Fruit fly (Drosophila melanogaster) ovary, adult (tissue): Measurements from ENCODE around the gene rho-4.
A peak's percentile ranks its signal among the peaks of the same experiment; 100 is the strongest.
"Not testable (repeated sequence)": the region's sequence is repeated elsewhere in the genome, so short reads cannot be mapped to it uniquely, and the experiment has no call there.

Experiments used
- CG17801 ChIP-seq: fragments of 200-800 bp; optimal IDR thresholded peaks from 2 replicates; lab custom pipeline; 2019; ENCODE audit warnings: missing biosample characterization, mild to moderate bottlenecking, missing genetic modification characterization, moderate library complexity; ENCODE audit not compliant: partially characterized antibody

rho-4 gene

dm6 chrX:11599589-11599988 is at the start of gene rho-4:
Gene rho-4, plus strand, starts transcription at chrX:11599838.
- not testable (repeated sequence) for TF ChIP-seq CG17801 (GFP tag; lab: Kevin White, UChicago)

- TF ChIP-seq CG17801 (GFP tag; lab: Kevin White, UChicago), result peak; percentile 55
Observed at dm6 chrX:11550078-11550477, 49.6 kb upstream of the rho-4 start.

- peak; percentile 17 for TF ChIP-seq CG17801 (GFP tag; lab: Kevin White, UChicago)
Observed at dm6 chrX:11555070-11555469, 44.6 kb upstream of the rho-4 start.

dm6 chrX:11556774-11557173 is 42.9 kb upstream of the rho-4 start:
- TF ChIP-seq CG17801 (GFP tag; lab: Kevin White, UChicago), result no peak

- TF ChIP-seq CG17801 (GFP tag; lab: Kevin White, UChicago), result peak; percentile 36
Observed at dm6 chrX:11558389-11558908, 41.2 kb upstream of the rho-4 start, which contains the start of gene CG1572. Gene CG1572, minus strand, starts transcription at chrX:11558654.

- peak; percentile 95 for TF ChIP-seq CG17801 (GFP tag; lab: Kevin White, UChicago)
Observed at dm6 chrX:11559728-11560724, 39.6 kb upstream of the rho-4 start.

dm6 chrX:11561450-11562040 is 38.1 kb upstream of the rho-4 start, which contains the start of gene PGRP-SA:
Gene PGRP-SA, plus strand, starts transcription at chrX:11561643.
- peak; percentile 45 for TF ChIP-seq CG17801 (GFP tag; lab: Kevin White, UChicago)

dm6 chrX:11569956-11570695 is 29.5 kb upstream of the rho-4 start, which contains the start of the genes Polr2A and CG11699:
Gene Polr2A, minus strand, starts transcription at chrX:11570326.
Gene CG11699, plus strand, starts transcription at chrX:11570621.
- peak; percentile 77 for TF ChIP-seq CG17801 (GFP tag; lab: Kevin White, UChicago)

dm6 chrX:11572270-11572914 is 27.2 kb upstream of the rho-4 start, which contains the start of the genes Kmn1 and Reepl1:
Gene Kmn1, minus strand, starts transcription at chrX:11572442.
Gene Reepl1, plus strand, starts transcription at chrX:11572707.
- no peak for TF ChIP-seq CG17801 (GFP tag; lab: Kevin White, UChicago)

- no peak for TF ChIP-seq CG17801 (GFP tag; lab: Kevin White, UChicago)
Observed at dm6 chrX:11573529-11573928, 26.1 kb upstream of the rho-4 start, which contains the start of gene CG11696. Gene CG11696, plus strand, starts transcription at chrX:11573731.

- peak; percentile 83 for TF ChIP-seq CG17801 (GFP tag; lab: Kevin White, UChicago)
Observed at dm6 chrX:11576540-11576939, 23.1 kb upstream of the rho-4 start, which contains the start of gene CG11695. Gene CG11695, plus strand, starts transcription at chrX:11576883.

- TF ChIP-seq CG17801 (GFP tag; lab: Kevin White, UChicago), result no peak
Observed at dm6 chrX:11578841-11579240, 20.8 kb upstream of the rho-4 start.

- no peak for TF ChIP-seq CG17801 (GFP tag; lab: Kevin White, UChicago)
Observed at dm6 chrX:11580200-11580840, 19.3 kb upstream of the rho-4 start, which contains the start of gene nod. Gene nod, plus strand, starts transcription at chrX:11580772.
